Worm (Caenorhabditis elegans) whole organism, young adult: ENCODE data around the gene K04A8.19.
A peak's percentile ranks its signal among the peaks of the same experiment; 100 is the strongest.
"Not testable (repeated sequence)": the region's sequence is repeated elsewhere in the genome, so short reads cannot be mapped to it uniquely, and the experiment has no call there.

Source experiments
- D2030.7 ChIP-seq: fragments of 200-800 bp; sonication (Bioruptor generic); IDR thresholded peaks from 2 replicates; pipeline ENCODE4 v1.3.6; 2022; ENCODE audit warnings: missing genetic modification reagents, missing genetic modification characterization, missing compliant biosample characterization
- F37B4.10 ChIP-seq: fragments of 200-800 bp; sonication (Bioruptor generic); IDR thresholded peaks from 2 replicates; pipeline ENCODE4 v1.3.6; 2022; ENCODE audit warnings: missing genetic modification characterization, missing compliant biosample characterization
- F39B2.1 ChIP-seq: fragments of 200-800 bp; sonication (Bioruptor generic); IDR thresholded peaks from 2 replicates; pipeline ENCODE4 v1.3.6; 2022; ENCODE audit warnings: missing genetic modification reagents, missing genetic modification characterization, missing compliant biosample characterization
- K11D2.4 ChIP-seq: fragments of 200-800 bp; sonication (Bioruptor generic); IDR thresholded peaks from 2 replicates; pipeline ENCODE4 v1.3.6; 2022; ENCODE audit warnings: missing genetic modification reagents, missing genetic modification characterization, missing compliant biosample characterization
- Y67H2A.10 ChIP-seq: fragments of 200-800 bp; sonication (Bioruptor generic); conservative IDR thresholded peaks from 2 replicates; pipeline ENCODE4 v1.3.6; 2022; ENCODE audit warnings: missing genetic modification reagents, missing genetic modification characterization, missing compliant biosample characterization
- aptf-2 ChIP-seq: fragments of 200-800 bp; sonication (Bioruptor generic); conservative IDR thresholded peaks from 2 replicates; pipeline ENCODE4 v1.3.6; 2022; ENCODE audit warnings: missing genetic modification reagents, missing genetic modification characterization, missing compliant biosample characterization
- aptf-3 ChIP-seq: fragments of 200-800 bp; sonication (Bioruptor generic); IDR thresholded peaks from 2 replicates; pipeline ENCODE4 v1.3.6; 2022; ENCODE audit warnings: missing genetic modification characterization, missing compliant biosample characterization
- dox-1 ChIP-seq: fragments of 200-800 bp; sonication (Bioruptor generic); IDR thresholded peaks from 2 replicates; pipeline ENCODE4 v1.3.6; 2022; ENCODE audit warnings: missing genetic modification reagents, missing genetic modification characterization, missing compliant biosample characterization
- dpl-1 ChIP-seq: fragments of 150-350 bp; optimal IDR thresholded peaks from 2 replicates; lab custom pipeline; 2014; ENCODE audit warnings: missing biosample characterization, missing genetic modification reagents, missing genetic modification characterization
- efl-1 ChIP-seq: fragments of 150-350 bp; optimal IDR thresholded peaks from 2 replicates; lab custom pipeline; 2014; ENCODE audit warnings: missing biosample characterization, missing genetic modification reagents, missing genetic modification characterization
- ets-4 ChIP-seq: fragments of 200-800 bp; sonication (Bioruptor generic); optimal IDR thresholded peaks from 2 replicates; lab custom pipeline; 2018; ENCODE audit warnings: mild to moderate bottlenecking, missing genetic modification characterization, missing compliant biosample characterization
- fkh-3 ChIP-seq: sonication (generic microtip); optimal IDR thresholded peaks from 2 replicates; lab custom pipeline; 2016; ENCODE audit warnings: mild to moderate bottlenecking, missing genetic modification characterization, missing compliant biosample characterization
- gei-17 ChIP-seq: fragments of 200-800 bp; sonication (Bioruptor generic); optimal IDR thresholded peaks from 2 replicates; lab custom pipeline; 2018; ENCODE audit warnings: mild to moderate bottlenecking, missing genetic modification characterization, missing compliant biosample characterization
- hrde-1 ChIP-seq: sonication (generic microtip); optimal IDR thresholded peaks from 2 replicates; lab custom pipeline; 2016; ENCODE audit warnings: missing genetic modification characterization, mild to moderate bottlenecking, missing compliant biosample characterization, moderate library complexity, missing genotype, missing genetic modification reagents, borderline replicate concordance
- let-526 ChIP-seq: fragments of 200-800 bp; sonication (Bioruptor generic); IDR thresholded peaks from 2 replicates; pipeline ENCODE4 v1.3.6; 2022; ENCODE audit warnings: missing genetic modification reagents, missing genetic modification characterization, missing compliant biosample characterization
- lin-35 ChIP-seq, 3 experiments: fragments of 150-350 bp in 2 of 3; sonication (generic microtip) in 1 of 3; optimal IDR thresholded peaks; 2 replicates each; lab custom pipeline; 2014 to 2018; ENCODE audit warnings: missing biosample characterization in 3 of 3, missing genetic modification characterization in 3 of 3, missing genetic modification reagents in 3 of 3
- nhr-80 ChIP-seq: sonication (generic microtip); optimal IDR thresholded peaks from 2 replicates; lab custom pipeline; 2016; ENCODE audit warnings: missing genetic modification characterization, missing compliant biosample characterization
- repo-1 ChIP-seq: sonication (generic microtip); optimal IDR thresholded peaks from 2 replicates; lab custom pipeline; 2017; ENCODE audit warnings: mild to moderate bottlenecking, missing genetic modification characterization, missing compliant biosample characterization
- rpc-1 ChIP-seq, 2 experiments: fragments of 150-350 bp in 1 of 2; sonication (generic microtip) in 1 of 2; optimal IDR thresholded peaks; 2 replicates each; lab custom pipeline; 2014 to 2018; ENCODE audit warnings: missing biosample characterization in 1 of 2, missing genetic modification characterization in 1 of 2, missing genetic modification reagents in 1 of 2, missing genotype in 1 of 2
- snpc-1.3 ChIP-seq: sonication (generic microtip); optimal IDR thresholded peaks from 2 replicates; lab custom pipeline; 2017; ENCODE audit warnings: missing genetic modification characterization, mild to moderate bottlenecking, missing compliant biosample characterization, antibody characterized with exemption, moderate library complexity, missing genotype, missing genetic modification reagents; ENCODE audit not compliant: insufficient read depth
- sptf-2 ChIP-seq: fragments of 200-800 bp; sonication (Bioruptor generic); optimal IDR thresholded peaks from 2 replicates; lab custom pipeline; 2018; ENCODE audit warnings: mild to moderate bottlenecking, missing genetic modification characterization, missing compliant biosample characterization
- tbp1 ChIP-seq: fragments of 200-800 bp; sonication (Bioruptor generic); optimal IDR thresholded peaks from 2 replicates; lab custom pipeline; 2018; ENCODE audit warnings: mild to moderate bottlenecking, missing genetic modification characterization, missing compliant biosample characterization
- tbx-9 ChIP-seq: sonication (generic microtip); optimal IDR thresholded peaks from 2 replicates; lab custom pipeline; 2016; ENCODE audit warnings: borderline replicate concordance, missing genetic modification characterization, inconsistent platforms, missing compliant biosample characterization
- unc-62 ChIP-seq: fragments of 150-350 bp; optimal IDR thresholded peaks from 2 replicates; lab custom pipeline; 2014; ENCODE audit warnings: missing biosample characterization, missing genetic modification reagents, missing genetic modification characterization
- xnd-1 ChIP-seq: sonication (generic microtip); optimal IDR thresholded peaks from 2 replicates; lab custom pipeline; 2016; ENCODE audit warnings: missing genotype, missing genetic modification reagents, missing genetic modification characterization, missing compliant biosample characterization
- zim-3 ChIP-seq: sonication (generic microtip); optimal IDR thresholded peaks from 2 replicates; lab custom pipeline; 2017; ENCODE audit warnings: mild to moderate bottlenecking, missing genetic modification characterization, moderate library complexity, missing compliant biosample characterization
- ztf-28 ChIP-seq: fragments of 200-800 bp; sonication (Bioruptor generic); IDR thresholded peaks from 2 replicates; pipeline ENCODE4 v1.3.6; 2022; ENCODE audit warnings: missing genetic modification reagents, missing genetic modification characterization, missing compliant biosample characterization

K04A8.19 gene

ce11 chrV:6593700-6594244, 39.6 kb upstream of the K04A8.19 start, which contains the start of gene hcp-1 (continued):
- TF ChIP-seq D2030.7 (GFP tag; lab: Robert Waterston, UW) = peak; percentile 97
- TF ChIP-seq efl-1 (GFP tag; lab: Kevin White, UChicago) = peak; percentile 100
- 0 out of 2 replicates have a peak, but pooled peaks have one; percentile 40 for TF ChIP-seq Y67H2A.10 (GFP tag; lab: Robert Waterston, UW)
- TF ChIP-seq zim-3 (tag; lab: Kevin White, UChicago) = no peak
- TF ChIP-seq snpc-1.3 = peak; percentile 81

- TF ChIP-seq dpl-1 (no peak), tbp1 (GFP tag; lab: Kevin White, UChicago) (no peak), zim-3 (tag; lab: Kevin White, UChicago) (no peak), sptf-2 (GFP tag; lab: Kevin White, UChicago) (no peak), xnd-1 (tag; lab: Kevin White, UChicago) (no peak), gei-17 (GFP tag; lab: Kevin White, UChicago) (no peak), K11D2.4 (GFP tag; lab: Robert Waterston, UW) (no peak), lin-35 (GFP tag; optimal IDR thresholded peaks at IDR 0.05; lab: Kevin White, UChicago) (no peak), fkh-3 (tag; lab: Kevin White, UChicago) (no peak), repo-1 (tag; lab: Kevin White, UChicago) (no peak)
Observed at ce11 chrV:6590283-6590682, 36.1 kb upstream of the K04A8.19 start, which contains the start of gene ZK1055.2. TSS of gene ZK1055.2 (plus strand) at chrV:6590583.

ce11 chrV:6581762-6582161, 27.6 kb upstream of the K04A8.19 start, which contains the start of gene ZK1055.4:
TSS of gene ZK1055.4 (plus strand) at chrV:6582062.
- TF ChIP-seq let-526 (GFP tag; lab: Robert Waterston, UW); F37B4.10 (GFP tag; lab: Robert Waterston, UW); aptf-2: not testable (repeated sequence)

ce11 chrV:6579992-6580391, 25.8 kb upstream of the K04A8.19 start, which contains the start of gene EGAP9.3:
TSS of gene EGAP9.3 (minus strand) at chrV:6580122.
- TF ChIP-seq nhr-80 (tag; lab: Kevin White, UChicago) (peak; percentile 59), rpc-1 (optimal IDR thresholded peaks at IDR 0.05; lab: Kevin White, UChicago) (no peak), rpc-1 (tag; optimal IDR thresholded peaks at IDR 0.05; lab: Kevin White, UChicago) (no peak)

DNA sequence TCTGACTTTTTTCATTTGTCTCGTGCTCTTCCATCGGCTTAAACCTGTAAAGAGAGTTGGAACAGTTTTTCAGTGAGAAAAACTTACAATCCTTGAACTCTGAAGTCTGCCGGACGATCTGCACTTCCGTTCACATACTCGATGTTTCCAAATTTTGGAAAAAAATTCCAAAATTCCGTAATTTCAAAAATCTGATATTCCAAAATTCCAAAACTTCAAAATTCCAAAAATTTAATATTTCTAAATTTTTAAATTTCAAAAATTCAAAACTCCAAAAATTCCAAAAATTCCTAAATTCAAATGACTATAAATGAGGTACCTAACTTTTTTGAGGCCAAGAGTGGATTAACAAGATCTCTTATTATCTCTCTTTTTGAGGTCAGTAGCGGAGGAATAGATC, 22.4 kb upstream of the K04A8.19 start, which contains the start of gene EGAP9.4:
TSS of gene EGAP9.4 (plus strand) at position 301 of the 400 bp plus-strand sequence.
- TF ChIP-seq dox-1 (GFP tag; lab: Robert Waterston, UW) (no peak), hrde-1 (tag; lab: Kevin White, UChicago) (no peak), xnd-1 (tag; lab: Kevin White, UChicago) (no peak), aptf-3 (no peak), ztf-28 (GFP tag; lab: Robert Waterston, UW) (no peak), sptf-2 (GFP tag; lab: Kevin White, UChicago) (no peak), tbx-9 (no peak), dpl-1 (no peak), ets-4 (GFP tag; lab: Kevin White, UChicago) (no peak), let-526 (GFP tag; lab: Robert Waterston, UW) (no peak), repo-1 (tag; lab: Kevin White, UChicago) (no peak), unc-62 (GFP tag; lab: Kevin White, UChicago) (no peak), F39B2.1 (no peak)
- TF ChIP-seq, all 124 proteins: peak for 0
